Worm (Caenorhabditis elegans) whole organism, L4 larva: Measurements from ENCODE around the gene let-2.

Experiments
- ZK546.5 ChIP-seq, 2 experiments: sonication (generic microtip); optimal IDR thresholded peaks; 2 replicates each; lab custom pipeline; 2017; ENCODE audit warnings: missing biosample characterization in 2 of 2, missing genetic modification characterization in 2 of 2
- ces-1 ChIP-seq: fragments of 150-350 bp; sonication (generic microtip); optimal IDR thresholded peaks from 4 replicates; lab custom pipeline; 2014; ENCODE audit warnings: missing biosample characterization, missing genetic modification reagents, missing genetic modification characterization
- daf-16 ChIP-seq, 3 experiments: sonication (generic microtip); optimal IDR thresholded peaks; 2 replicates each; lab custom pipeline; 2016 to 2017; ENCODE audit warnings: missing genetic modification characterization in 3 of 3, missing genetic modification reagents in 3 of 3, mild to moderate bottlenecking in 2 of 3, missing compliant biosample characterization in 2 of 3, missing biosample characterization in 1 of 3, moderate library complexity in 1 of 3
- dmd-8 ChIP-seq: fragments of 200-800 bp; sonication (Bioruptor generic); IDR thresholded peaks from 2 replicates; pipeline ENCODE4 v1.3.6; 2022; ENCODE audit warnings: missing genetic modification characterization, missing compliant biosample characterization
- dve-1 ChIP-seq: sonication (generic microtip); optimal IDR thresholded peaks from 2 replicates; lab custom pipeline; 2017; ENCODE audit warnings: antibody characterized with exemption, mild to moderate bottlenecking, missing genetic modification characterization, missing compliant biosample characterization; ENCODE audit not compliant: insufficient read depth
- lin-15B ChIP-seq: fragments of 150-350 bp; sonication (generic microtip); optimal IDR thresholded peaks from 3 replicates; lab custom pipeline; 2014; ENCODE audit warnings: missing biosample characterization, missing genetic modification characterization
- madf-5 ChIP-seq, 2 experiments: fragments of 200-800 bp; sonication (Bioruptor generic); IDR thresholded peaks; 2 replicates each; pipeline ENCODE4 v1.3.6; 2022; ENCODE audit warnings: missing compliant biosample characterization in 2 of 2, missing genetic modification characterization in 2 of 2
- mdt-29 ChIP-seq: fragments of 200-800 bp; sonication (Bioruptor generic); IDR thresholded peaks from 2 replicates; pipeline ENCODE4 v1.3.6; 2022; ENCODE audit warnings: missing genetic modification reagents, missing genetic modification characterization, missing compliant biosample characterization
- nhr-41 ChIP-seq: fragments of 200-800 bp; sonication (Bioruptor generic); IDR thresholded peaks from 2 replicates; pipeline ENCODE4 v1.3.6; 2022; ENCODE audit warnings: missing genetic modification reagents, missing genetic modification characterization, missing compliant biosample characterization
- nhr-76 ChIP-seq: fragments of 150-350 bp; optimal IDR thresholded peaks from 2 replicates; lab custom pipeline; 2014; ENCODE audit warnings: missing biosample characterization, missing genetic modification characterization
- pqm-1 ChIP-seq: sonication (generic microtip); optimal IDR thresholded peaks from 2 replicates; lab custom pipeline; 2017; ENCODE audit warnings: missing biosample characterization, missing genetic modification characterization
- saeg-2 ChIP-seq: fragments of 200-800 bp; sonication (Bioruptor generic); IDR thresholded peaks from 2 replicates; pipeline ENCODE4 v1.3.6; 2022; ENCODE audit warnings: missing genetic modification reagents, missing genetic modification characterization, missing compliant biosample characterization
- spr-1 ChIP-seq: sonication (generic microtip); optimal IDR thresholded peaks from 2 replicates; lab custom pipeline; 2016; ENCODE audit warnings: mild to moderate bottlenecking, missing genetic modification characterization, missing compliant biosample characterization
- spr-3 ChIP-seq: fragments of 200-800 bp; sonication (Bioruptor generic); optimal IDR thresholded peaks from 2 replicates; lab custom pipeline; 2018; ENCODE audit warnings: mild to moderate bottlenecking, missing genetic modification characterization, missing compliant biosample characterization
- tag-97 ChIP-seq: fragments of 200-800 bp; sonication (Bioruptor generic); IDR thresholded peaks from 2 replicates; pipeline ENCODE4 v1.3.6; 2022; ENCODE audit warnings: missing genetic modification characterization, missing compliant biosample characterization
- zfp-3 ChIP-seq: fragments of 200-800 bp; sonication (Bioruptor generic); conservative IDR thresholded peaks from 2 replicates; pipeline ENCODE4 v1.3.6; 2022; ENCODE audit warnings: missing genetic modification reagents, missing genetic modification characterization, missing compliant biosample characterization

Gene let-2

DNA sequence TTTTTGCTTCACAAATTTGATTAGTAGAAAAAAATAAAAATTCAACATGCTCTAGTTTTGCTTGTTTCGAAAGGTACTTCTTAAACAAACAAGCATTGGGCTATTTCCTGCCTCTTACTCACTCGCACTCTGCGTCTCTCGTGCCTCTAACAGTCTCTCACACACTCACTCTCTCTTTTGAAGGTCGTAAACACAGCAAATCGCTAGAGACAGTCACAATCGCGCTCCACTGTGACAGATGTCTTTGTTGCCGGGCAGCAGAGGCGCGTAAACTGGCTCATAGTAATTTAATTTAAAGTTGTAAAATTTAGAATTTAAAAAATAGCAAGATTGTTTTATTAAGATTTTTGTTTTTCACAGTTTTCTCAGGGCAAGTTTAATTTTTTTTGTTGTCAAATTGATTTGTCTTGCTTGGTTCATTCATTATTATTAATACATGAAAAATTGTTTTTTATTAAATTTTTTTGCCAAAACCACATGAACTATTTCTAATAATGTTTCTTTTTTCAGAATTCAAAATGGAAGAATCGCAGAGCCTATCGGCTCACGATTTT, 57.1 kb downstream of the let-2 start, which contains the start of gene taf-3 (continued):
- TF ChIP-seq pqm-1 (tag; lab: Kevin White, UChicago) (no peak), dmd-8 (GFP tag; lab: Robert Waterston, UW) (no peak), spr-3 (no peak), spr-1 (tag; lab: Kevin White, UChicago) (no peak), mdt-29 (GFP tag; lab: Robert Waterston, UW) (no peak), zfp-3 (no peak), saeg-2 (GFP tag; lab: Robert Waterston, UW) (no peak), tag-97 (GFP tag; lab: Robert Waterston, UW) (no peak), ZK546.5 (tag; optimal IDR thresholded peaks at IDR 0.05; lab: Kevin White, UChicago) (no peak), madf-5 (GFP tag; IDR thresholded peaks at IDR 0.05; lab: Robert Waterston, UW) (no peak), lin-15B (tag; lab: Kevin White, UChicago) (no peak), nhr-41 (GFP tag; lab: Robert Waterston, UW) (no peak), nhr-76 (tag; lab: Kevin White, UChicago) (no peak)

ce11 chrX:16331425-16331824, 57.7 kb downstream of the let-2 start:
- TF ChIP-seq daf-16 (GFP tag; optimal IDR thresholded peaks at IDR 0.05; lab: Kevin White, UChicago) = no peak
- TF ChIP-seq daf-16 (tag; optimal IDR thresholded peaks at IDR 0.05; lab: Kevin White, UChicago) = peak; percentile 55
- no peak for TF ChIP-seq ces-1
- TF ChIP-seq dve-1 (tag; lab: Kevin White, UChicago) = peak; percentile 4
